Fruit fly (Drosophila melanogaster) whole organism, wandering third instar larva: ENCODE results near the gene Art4.
A peak's percentile ranks its signal among the peaks of the same experiment; 100 is the strongest.

ENCODE experiments used
- Abd-B ChIP-seq: fragments of >200 bp; optimal IDR thresholded peaks from 2 replicates; lab custom pipeline; 2017; ENCODE audit warnings: missing biosample characterization, missing genetic modification characterization
- CG32264 ChIP-seq: fragments of 200-800 bp; sonication (Bioruptor generic); optimal IDR thresholded peaks from 2 replicates; lab custom pipeline; 2016; ENCODE audit warnings: missing biosample characterization, missing genetic modification characterization
- CG9705 ChIP-seq: fragments of 200-800 bp; sonication (Bioruptor generic); optimal IDR thresholded peaks from 2 replicates; lab custom pipeline; 2018; ENCODE audit warnings: missing biosample characterization, mild to moderate bottlenecking, missing genetic modification characterization
- CrebA ChIP-seq: fragments of 200-800 bp; sonication (Bioruptor generic); optimal IDR thresholded peaks from 2 replicates; lab custom pipeline; 2016; ENCODE audit warnings: missing biosample characterization, mild to moderate bottlenecking, missing genetic modification characterization, borderline replicate concordance
- HLH106 ChIP-seq: fragments of 200-800 bp; optimal IDR thresholded peaks from 3 replicates; lab custom pipeline; 2019; ENCODE audit warnings: missing biosample characterization, mild to moderate bottlenecking, missing genetic modification characterization, moderate library complexity
- Hnf4 ChIP-seq: fragments of 200-800 bp; sonication (Bioruptor generic); optimal IDR thresholded peaks from 2 replicates; lab custom pipeline; 2016; ENCODE audit warnings: missing biosample characterization, mild to moderate bottlenecking, missing genetic modification characterization
- Hr83 ChIP-seq: fragments of 200-300 bp; sonication (Bioruptor generic); optimal IDR thresholded peaks from 2 replicates; lab custom pipeline; 2016; ENCODE audit warnings: missing biosample characterization, mild to moderate bottlenecking, missing genetic modification characterization, moderate library complexity; ENCODE audit not compliant: poor library complexity, severe bottlenecking
- Jra ChIP-seq: sonication (Bioruptor generic); optimal IDR thresholded peaks from 2 replicates; lab custom pipeline; 2016; ENCODE audit warnings: missing biosample characterization, missing genetic modification characterization
- Mio ChIP-seq: sonication (Bioruptor generic); optimal IDR thresholded peaks from 2 replicates; lab custom pipeline; 2016; ENCODE audit warnings: missing biosample characterization, missing genetic modification characterization
- Myc ChIP-seq: fragments of >200 bp; optimal IDR thresholded peaks from 2 replicates; lab custom pipeline; 2017
- OdsH ChIP-seq: fragments of 200-800 bp; sonication (Bioruptor generic); optimal IDR thresholded peaks from 2 replicates; lab custom pipeline; 2016; ENCODE audit warnings: missing biosample characterization, mild to moderate bottlenecking, missing genetic modification characterization
- Rel ChIP-seq, 2 experiments: fragments of 200-800 bp; sonication (Bioruptor generic) in 1 of 2; optimal IDR thresholded peaks; 2 replicates in 1 of 2; 3 replicates in 1 of 2; lab custom pipeline; 2016 to 2019; ENCODE audit warnings: mild to moderate bottlenecking in 2 of 2, missing biosample characterization in 2 of 2, missing genetic modification characterization in 2 of 2, moderate library complexity in 1 of 2
- Vsx2 ChIP-seq: fragments of 200-300, 225-300 bp; sonication (Bioruptor generic); optimal IDR thresholded peaks from 2 replicates; lab custom pipeline; 2018; ENCODE audit warnings: missing biosample characterization, missing genetic modification characterization; ENCODE audit not compliant: partially characterized antibody
- br ChIP-seq: fragments of 200-800 bp; sonication (Bioruptor generic); optimal IDR thresholded peaks from 2 replicates; lab custom pipeline; 2016; ENCODE audit warnings: missing biosample characterization, missing genetic modification characterization
- dmrt93B ChIP-seq: fragments of 200-800 bp; sonication (Bioruptor generic); optimal IDR thresholded peaks from 2 replicates; lab custom pipeline; 2018; ENCODE audit warnings: missing biosample characterization, mild to moderate bottlenecking, missing genetic modification characterization
- dsf ChIP-seq: sonication (Bioruptor generic); optimal IDR thresholded peaks from 2 replicates; lab custom pipeline; 2016; ENCODE audit warnings: missing biosample characterization, missing genetic modification characterization, borderline replicate concordance
- ey ChIP-seq: fragments of 200-800 bp; sonication (Bioruptor generic); optimal IDR thresholded peaks from 2 replicates; lab custom pipeline; 2016; ENCODE audit warnings: missing biosample characterization, missing genetic modification characterization
- foxo ChIP-seq, 2 experiments: fragments of 200-800 bp; sonication (Bioruptor generic); optimal IDR thresholded peaks; 2 replicates in 1 of 2; 3 replicates in 1 of 2; lab custom pipeline; 2016 to 2017; ENCODE audit warnings: missing biosample characterization in 2 of 2, missing genetic modification characterization in 2 of 2
- fru ChIP-seq: fragments of 200-800 bp; sonication (Bioruptor generic); optimal IDR thresholded peaks from 3 replicates; lab custom pipeline; 2016; ENCODE audit warnings: missing biosample characterization, mild to moderate bottlenecking, missing genetic modification characterization
- h ChIP-seq: fragments of 200-800 bp; sonication (Bioruptor generic); optimal IDR thresholded peaks from 3 replicates; lab custom pipeline; 2016; ENCODE audit warnings: missing biosample characterization, mild to moderate bottlenecking, missing genetic modification characterization
- lola ChIP-seq: fragments of >200 bp; optimal IDR thresholded peaks from 2 replicates; lab custom pipeline; 2017; ENCODE audit warnings: missing biosample characterization, missing genetic modification characterization
- psq ChIP-seq: fragments of 200-800 bp; sonication (Bioruptor generic); optimal IDR thresholded peaks from 3 replicates; lab custom pipeline; 2017; ENCODE audit warnings: missing biosample characterization, mild to moderate bottlenecking, missing genetic modification characterization, moderate library complexity
- sage ChIP-seq: fragments of 200-800 bp; sonication (Bioruptor generic); optimal IDR thresholded peaks from 2 replicates; lab custom pipeline; 2016; ENCODE audit warnings: missing biosample characterization, mild to moderate bottlenecking, missing genetic modification characterization
- tai ChIP-seq: sonication (Bioruptor generic); optimal IDR thresholded peaks from 2 replicates; lab custom pipeline; 2016; ENCODE audit warnings: missing biosample characterization, missing genetic modification characterization

The Art4 gene

dm6 chr3R:10001174-10001789 lies 15.4 kb upstream of the Art4 start, which contains the start of gene CG5359:
Gene CG5359, minus strand, starts transcription at chr3R:10001276.
- TF ChIP-seq Mio (GFP tag; lab: Kevin White, UChicago) (no peak), tai (GFP tag; lab: Kevin White, UChicago) (no peak), foxo (GFP tag; optimal IDR thresholded peaks at IDR 0.05; lab: Kevin White, UChicago) (peak in 1 of 2 experiments; percentile 3), ey (GFP tag; lab: Kevin White, UChicago) (no peak), Rel (GFP tag; optimal IDR thresholded peaks at IDR 0.05; lab: Kevin White, UChicago) (no peak), Rel (tag; optimal IDR thresholded peaks at IDR 0.05; lab: Kevin White, UChicago) (peak; percentile 32)

dm6 chr3R:9996689-9997213 lies 10.9 kb upstream of the Art4 start, which contains the start of the genes Gr85a and Spn85F:
Gene Gr85a, minus strand, starts transcription at chr3R:9996789.
Gene Spn85F, plus strand, starts transcription at chr3R:9997163.
- TF ChIP-seq Vsx2 (GFP tag; lab: Kevin White, UChicago) (no peak), OdsH (GFP tag; lab: Kevin White, UChicago) (no peak), tai (GFP tag; lab: Kevin White, UChicago) (no peak), Jra (GFP tag; lab: Kevin White, UChicago) (no peak), HLH106 (tag; lab: Kevin White, UChicago) (no peak), psq (GFP tag; lab: Kevin White, UChicago) (no peak), Abd-B (no peak), CG32264 (no peak)

dm6 chr3R:9978977-9979376 lies 6.9 kb downstream of the Art4 start:
- TF ChIP-seq Rel (GFP tag; optimal IDR thresholded peaks at IDR 0.05; lab: Kevin White, UChicago) (no peak), Rel (tag; optimal IDR thresholded peaks at IDR 0.05; lab: Kevin White, UChicago) (no peak), CG32264 (no peak), sage (GFP tag; lab: Kevin White, UChicago) (no peak), dmrt93B (no peak), Hnf4 (GFP tag; lab: Kevin White, UChicago) (no peak)

- no peak for TF ChIP-seq Myc (lab: Kevin White, UChicago)
- TF ChIP-seq foxo (GFP tag; optimal IDR thresholded peaks at IDR 0.05; lab: Kevin White, UChicago): peak in 1 of 2 experiments; percentile 1
- TF ChIP-seq, all 38 proteins: peak for 1
Measured at dm6 chr3R:9977494-9977893, 8.4 kb downstream of the Art4 start.

dm6 chr3R:9968827-9969675 lies 16.8 kb downstream of the Art4 start:
- TF ChIP-seq Rel (GFP tag; optimal IDR thresholded peaks at IDR 0.05; lab: Kevin White, UChicago): no peak
- peak; percentile 98 for TF ChIP-seq Rel (tag; optimal IDR thresholded peaks at IDR 0.05; lab: Kevin White, UChicago)
- TF ChIP-seq Myc (lab: Kevin White, UChicago): no peak
- peak; percentile 21 for TF ChIP-seq Jra (GFP tag; lab: Kevin White, UChicago)
- peak; percentile 36 for TF ChIP-seq CrebA (GFP tag; lab: Kevin White, UChicago)
- TF ChIP-seq Hnf4 (GFP tag; lab: Kevin White, UChicago): peak; percentile 70
- peak; percentile 24 for TF ChIP-seq br (GFP tag; lab: Kevin White, UChicago)
- TF ChIP-seq dsf: no peak
- TF ChIP-seq psq (GFP tag; lab: Kevin White, UChicago): peak; percentile 20
- peak; percentile 33 for TF ChIP-seq Hr83 (GFP tag; lab: Kevin White, UChicago)
- peak; percentile 81 for TF ChIP-seq h

- TF ChIP-seq foxo (GFP tag; optimal IDR thresholded peaks at IDR 0.05; lab: Kevin White, UChicago) (no peak), lola (no peak), Hnf4 (GFP tag; lab: Kevin White, UChicago) (peak; percentile 20), fru (peak; percentile 43), Hr83 (GFP tag; lab: Kevin White, UChicago) (peak; percentile 16), CrebA (GFP tag; lab: Kevin White, UChicago) (peak; percentile 70), CG9705 (GFP tag; lab: Kevin White, UChicago) (no peak), h (peak; percentile 53), Rel (GFP tag; optimal IDR thresholded peaks at IDR 0.05; lab: Kevin White, UChicago) (no peak), Rel (tag; optimal IDR thresholded peaks at IDR 0.05; lab: Kevin White, UChicago) (peak; percentile 84), br (GFP tag; lab: Kevin White, UChicago) (no peak), Vsx2 (GFP tag; lab: Kevin White, UChicago) (no peak)
Measured at dm6 chr3R:9968239-9968638, 17.6 kb downstream of the Art4 start.
